Fruit fly (Drosophila melanogaster) S2 (cell line): ENCODE measurements around the gene beat-Ia.

Experiments used
- CG8478 ChIP-seq: fragments of >200 bp; optimal IDR thresholded peaks from 2 replicates; lab custom pipeline; 2018
- CTCF ChIP-seq, 2 experiments: fragments of >200 bp; optimal IDR thresholded peaks; 2 replicates each; lab custom pipeline; 2018

Gene beat-Ia

dm6 chr2L:16049647-16050046 is at the start of gene beat-Ia:
TSS of gene beat-Ia (plus strand) at chr2L:16049965.
- TF ChIP-seq CTCF (optimal IDR thresholded peaks at IDR 0.05; lab: Kevin White, UChicago), result peak in 1 of 2 experiments; percentile 46
- no peak for TF ChIP-seq CG8478 (lab: Kevin White, UChicago)

dm6 chr2L:16000199-16000598 is 49.6 kb upstream of the beat-Ia start, which contains the start of gene beat-Ic:
TSS of gene beat-Ic (plus strand) at chr2L:16000291.
- TF ChIP-seq CTCF (optimal IDR thresholded peaks at IDR 0.05; lab: Kevin White, UChicago) (no peak), CG8478 (lab: Kevin White, UChicago) (no peak)

dm6 chr2L:16003541-16003940 is 46.2 kb upstream of the beat-Ia start, which contains the start of gene CG34167:
TSS of gene CG34167 (minus strand) at chr2L:16003641.
- no peak for TF ChIP-seq CTCF (optimal IDR thresholded peaks at IDR 0.05; lab: Kevin White, UChicago)
- no peak for TF ChIP-seq CG8478 (lab: Kevin White, UChicago)

dm6 chr2L:16004025-16004424 is 45.7 kb upstream of the beat-Ia start, which contains the start of the genes CG13245 and CG43816:
TSS of gene CG13245 (plus strand) at chr2L:16004325.
TSS of gene CG43816 (plus strand) at chr2L:16004325.
- no peak for TF ChIP-seq CTCF (optimal IDR thresholded peaks at IDR 0.05; lab: Kevin White, UChicago)
- TF ChIP-seq CG8478 (lab: Kevin White, UChicago), result no peak

- TF ChIP-seq CTCF (optimal IDR thresholded peaks at IDR 0.05; lab: Kevin White, UChicago), result no peak
- no peak for TF ChIP-seq CG8478 (lab: Kevin White, UChicago)
Observed at dm6 chr2L:16006179-16006578, 43.6 kb upstream of the beat-Ia start, which contains the start of gene CG31820. TSS of gene CG31820 (minus strand) at chr2L:16006279.

- TF ChIP-seq CG8478 (lab: Kevin White, UChicago) (no peak), CTCF (optimal IDR thresholded peaks at IDR 0.05; lab: Kevin White, UChicago) (peak; percentile 17 to 59)
Observed at dm6 chr2L:16026693-16027092, 23.1 kb upstream of the beat-Ia start.

dm6 chr2L:16040255-16040654 is 9.5 kb upstream of the beat-Ia start:
- TF ChIP-seq CG8478 (lab: Kevin White, UChicago), result no peak
- no peak for TF ChIP-seq CTCF (optimal IDR thresholded peaks at IDR 0.05; lab: Kevin White, UChicago)

dm6 chr2L:16041727-16042126 is 8.0 kb upstream of the beat-Ia start, which contains the start of the genes BicC and CG45084:
TSS of gene BicC (plus strand) at chr2L:16042047.
TSS of gene CG45084 (plus strand) at chr2L:16042047.
- TF ChIP-seq CTCF (optimal IDR thresholded peaks at IDR 0.05; lab: Kevin White, UChicago) (no peak), CG8478 (lab: Kevin White, UChicago) (no peak)

dm6 chr2L:16042385-16043071 is 7.2 kb upstream of the beat-Ia start:
- TF ChIP-seq CTCF (optimal IDR thresholded peaks at IDR 0.05; lab: Kevin White, UChicago), result no peak
- no peak for TF ChIP-seq CG8478 (lab: Kevin White, UChicago)

- TF ChIP-seq CG8478 (lab: Kevin White, UChicago), result no peak
- TF ChIP-seq CTCF (optimal IDR thresholded peaks at IDR 0.05; lab: Kevin White, UChicago), result no peak
Observed at dm6 chr2L:16094697-16095096, 44.9 kb downstream of the beat-Ia start, which contains the start of gene CG4891. TSS of gene CG4891 (plus strand) at chr2L:16094997.
